Worm (Caenorhabditis elegans) whole organism, late embryonic: Measurements from ENCODE around the gene C18B2.5.

ENCODE experiments used
- C38D4.7 ChIP-seq: fragments of 200-800 bp; sonication (Bioruptor generic); optimal IDR thresholded peaks from 2 replicates; lab custom pipeline; 2018; ENCODE audit warnings: mild to moderate bottlenecking, missing genetic modification characterization, moderate library complexity, missing compliant biosample characterization
- Y22D7AL.16 ChIP-seq: sonication (generic microtip); optimal IDR thresholded peaks from 2 replicates; lab custom pipeline; 2016; ENCODE audit warnings: missing genetic modification characterization, missing compliant biosample characterization
- ahr-1 ChIP-seq: sonication (generic microtip); optimal IDR thresholded peaks from 2 replicates; lab custom pipeline; 2016; ENCODE audit warnings: missing genetic modification characterization, missing compliant biosample characterization
- ama-1 ChIP-seq: fragments of 150-350 bp; optimal IDR thresholded peaks from 2 replicates; lab custom pipeline; 2014
- ceh-18 ChIP-seq: sonication (generic microtip); optimal IDR thresholded peaks from 2 replicates; lab custom pipeline; 2016; ENCODE audit warnings: missing genetic modification characterization, missing compliant biosample characterization
- ceh-2 ChIP-seq: sonication (generic microtip); optimal IDR thresholded peaks from 2 replicates; lab custom pipeline; 2016; ENCODE audit warnings: missing genotype, missing genetic modification characterization, missing compliant biosample characterization
- ceh-24 ChIP-seq: sonication (generic microtip); optimal IDR thresholded peaks from 2 replicates; lab custom pipeline; 2016; ENCODE audit warnings: mild to moderate bottlenecking, missing genetic modification characterization, missing compliant biosample characterization
- ceh-30 ChIP-seq: fragments of 150-350 bp; optimal IDR thresholded peaks from 2 replicates; lab custom pipeline; 2014; ENCODE audit warnings: missing biosample characterization, missing genetic modification characterization
- ceh-48 ChIP-seq: sonication (generic microtip); optimal IDR thresholded peaks from 2 replicates; lab custom pipeline; 2016; ENCODE audit warnings: missing genetic modification characterization, inconsistent platforms, missing compliant biosample characterization
- dmd-4 ChIP-seq: sonication (generic microtip); optimal IDR thresholded peaks from 2 replicates; lab custom pipeline; 2016; ENCODE audit warnings: borderline replicate concordance, missing genetic modification characterization, missing compliant biosample characterization
- dve-1 ChIP-seq: sonication (generic microtip); optimal IDR thresholded peaks from 2 replicates; lab custom pipeline; 2017; ENCODE audit warnings: antibody characterized with exemption, mild to moderate bottlenecking, missing genetic modification characterization, missing compliant biosample characterization
- elt-2 ChIP-seq: sonication (generic microtip); optimal IDR thresholded peaks from 2 replicates; lab custom pipeline; 2016; ENCODE audit warnings: missing genetic modification reagents, missing genetic modification characterization, missing compliant biosample characterization
- elt-4 ChIP-seq: sonication (generic microtip); optimal IDR thresholded peaks from 2 replicates; lab custom pipeline; 2016; ENCODE audit warnings: missing genetic modification characterization, missing compliant biosample characterization
- ets-4 ChIP-seq: sonication (generic microtip); optimal IDR thresholded peaks from 2 replicates; lab custom pipeline; 2016; ENCODE audit warnings: missing genetic modification characterization, missing compliant biosample characterization
- eyg-1 ChIP-seq: sonication (generic microtip); optimal IDR thresholded peaks from 2 replicates; lab custom pipeline; 2016; ENCODE audit warnings: missing genotype, missing genetic modification characterization, missing compliant biosample characterization
- hlh-13 ChIP-seq: fragments of 200-800 bp; sonication (Bioruptor generic); optimal IDR thresholded peaks from 2 replicates; lab custom pipeline; 2018; ENCODE audit warnings: mild to moderate bottlenecking, missing genetic modification characterization, missing compliant biosample characterization
- hlh-15 ChIP-seq: sonication (generic microtip); optimal IDR thresholded peaks from 2 replicates; lab custom pipeline; 2016; ENCODE audit warnings: missing genetic modification characterization, missing compliant biosample characterization
- hlh-6 ChIP-seq: sonication (generic microtip); optimal IDR thresholded peaks from 2 replicates; lab custom pipeline; 2016; ENCODE audit warnings: missing genotype, missing genetic modification characterization, missing compliant biosample characterization
- hlh-8 ChIP-seq: sonication (generic microtip); optimal IDR thresholded peaks from 2 replicates; lab custom pipeline; 2016; ENCODE audit warnings: missing genotype, missing genetic modification characterization, missing compliant biosample characterization
- nhr-11 ChIP-seq: fragments of 150-350 bp; optimal IDR thresholded peaks from 2 replicates; lab custom pipeline; 2014; ENCODE audit warnings: missing biosample characterization, missing genetic modification characterization
- nhr-232 ChIP-seq: sonication (generic microtip); optimal IDR thresholded peaks from 2 replicates; lab custom pipeline; 2016; ENCODE audit warnings: missing genetic modification characterization, missing compliant biosample characterization
- odd-2 ChIP-seq: sonication (generic microtip); optimal IDR thresholded peaks from 2 replicates; lab custom pipeline; 2017; ENCODE audit warnings: antibody characterized with exemption, mild to moderate bottlenecking, missing genetic modification characterization, missing compliant biosample characterization
- rnt-1 ChIP-seq: sonication (generic microtip); optimal IDR thresholded peaks from 2 replicates; lab custom pipeline; 2016; ENCODE audit warnings: missing genetic modification characterization, missing compliant biosample characterization
- sdc-2 ChIP-seq: sonication (generic microtip); optimal IDR thresholded peaks from 2 replicates; lab custom pipeline; 2016; ENCODE audit warnings: missing genotype, missing genetic modification characterization, missing compliant biosample characterization
- syd-9 ChIP-seq: sonication (generic microtip); optimal IDR thresholded peaks from 2 replicates; lab custom pipeline; 2016; ENCODE audit warnings: mild to moderate bottlenecking, missing genetic modification characterization, moderate library complexity, missing compliant biosample characterization
- tbx-2 ChIP-seq: sonication (generic microtip); optimal IDR thresholded peaks from 2 replicates; lab custom pipeline; 2016; ENCODE audit warnings: missing genetic modification characterization, missing compliant biosample characterization
- ttx-3 ChIP-seq: sonication (generic microtip); optimal IDR thresholded peaks from 2 replicates; lab custom pipeline; 2016; ENCODE audit warnings: missing genetic modification reagents, missing genetic modification characterization, missing compliant biosample characterization
- unc-3 ChIP-seq, 2 experiments: fragments of 200-800 bp in 1 of 2; sonication (Bioruptor generic) in 1 of 2; sonication (generic microtip) in 1 of 2; conservative IDR thresholded peaks in 1 of 2; optimal IDR thresholded peaks in 1 of 2; 2 replicates each; pipeline versions ENCODE4 v1.3.6 to Lab custom; 2016 to 2022; ENCODE audit warnings: missing compliant biosample characterization in 2 of 2, missing genetic modification characterization in 2 of 2, missing genetic modification reagents in 1 of 2
- unc-42 ChIP-seq: sonication (generic microtip); optimal IDR thresholded peaks from 2 replicates; lab custom pipeline; 2016; ENCODE audit warnings: missing genotype, missing genetic modification characterization, missing compliant biosample characterization
- unc-55 ChIP-seq: sonication (generic microtip); optimal IDR thresholded peaks from 2 replicates; lab custom pipeline; 2017; ENCODE audit warnings: missing biosample characterization, missing genetic modification reagents, missing genetic modification characterization
- ztf-16 ChIP-seq: sonication (generic microtip); optimal IDR thresholded peaks from 2 replicates; lab custom pipeline; 2017; ENCODE audit warnings: missing genetic modification characterization, missing compliant biosample characterization

The C18B2.5 gene

DNA sequence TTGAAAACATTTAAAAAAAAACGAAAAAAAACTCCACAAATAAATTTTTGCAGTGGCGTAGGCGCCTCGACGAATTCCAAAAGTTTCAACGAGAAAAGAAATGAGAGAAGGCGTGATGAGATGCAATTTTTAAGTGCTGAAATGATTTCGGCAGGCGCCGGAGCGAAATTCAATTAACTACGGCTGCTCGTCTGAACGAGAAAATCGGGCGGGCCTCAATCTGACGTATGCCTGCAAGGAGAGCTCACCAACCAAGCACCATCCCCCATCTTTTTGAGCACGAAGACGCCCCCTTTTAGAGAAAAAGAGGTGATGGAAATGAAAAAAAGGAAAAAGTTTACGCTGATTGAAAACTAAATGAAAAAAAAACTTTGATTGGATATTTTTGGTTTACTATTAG is 23.9 kb upstream of the C18B2.5 start:
- peak; percentile 66 for TF ChIP-seq unc-42
- no peak for TF ChIP-seq tbx-2
- no peak for TF ChIP-seq ceh-24 (tag; lab: Kevin White, UChicago)
- no peak for TF ChIP-seq ahr-1 (tag; lab: Kevin White, UChicago)
- TF ChIP-seq, all 69 proteins: peak for 1

DNA sequence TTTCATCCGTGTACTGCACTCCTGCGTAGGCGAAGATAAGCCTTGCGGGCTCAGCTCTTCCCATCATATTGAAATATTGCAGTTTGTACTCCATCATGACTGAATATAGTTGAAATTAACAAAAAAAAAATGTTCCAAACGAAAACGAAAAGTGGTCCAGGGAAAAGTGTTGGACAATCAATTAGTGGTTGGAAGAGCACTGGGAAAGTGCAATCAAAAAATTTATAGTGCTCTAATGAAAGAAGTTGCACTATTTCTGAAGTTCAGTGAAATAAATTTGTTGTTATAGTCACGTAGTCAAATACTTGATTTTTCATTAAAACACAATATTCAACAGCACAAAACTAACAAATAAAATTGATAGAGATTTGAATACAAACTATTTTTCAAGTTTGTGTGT is 22.8 kb upstream of the C18B2.5 start, which contains the start of gene gst-11:
gst-11 (minus strand) TSS at position 101 of the 400 bp plus-strand sequence.
- no peak for TF ChIP-seq Y22D7AL.16 (tag; lab: Kevin White, UChicago)
- no peak for TF ChIP-seq C38D4.7
- no peak for TF ChIP-seq hlh-13 (GFP tag; lab: Kevin White, UChicago)
- TF ChIP-seq ztf-16, result no peak
- TF ChIP-seq ets-4 (tag; lab: Kevin White, UChicago), result no peak
- no peak for TF ChIP-seq hlh-8 (tag; lab: Kevin White, UChicago)
- TF ChIP-seq ceh-48 (tag; lab: Kevin White, UChicago), result no peak
- TF ChIP-seq elt-2 (tag; lab: Kevin White, UChicago), result no peak

DNA sequence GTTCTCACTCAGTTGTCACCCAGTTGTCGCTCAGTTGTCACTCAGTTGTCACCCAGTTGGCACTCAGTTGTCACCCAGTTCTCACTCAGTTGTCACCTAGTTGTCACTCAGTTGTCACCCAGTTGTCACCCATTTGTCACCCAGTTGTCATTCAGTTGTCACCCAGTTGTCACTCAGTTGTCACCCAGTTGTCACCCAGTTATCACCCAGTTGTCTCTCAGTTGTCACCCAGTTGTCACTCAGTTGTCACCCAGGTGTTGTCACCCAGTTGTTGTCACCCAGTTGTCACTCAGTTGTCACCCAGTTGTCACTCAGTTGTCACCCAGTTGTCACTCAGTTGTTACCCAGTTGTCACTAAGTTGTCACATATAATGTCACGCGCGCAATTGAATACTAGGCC is 20.7 kb upstream of the C18B2.5 start:
- TF ChIP-seq rnt-1 (tag; lab: Kevin White, UChicago) (peak; percentile 23), odd-2 (no peak), ets-4 (tag; lab: Kevin White, UChicago) (no peak), hlh-15 (tag; lab: Kevin White, UChicago) (no peak), ttx-3 (tag; lab: Kevin White, UChicago) (no peak), unc-3 (GFP tag; conservative IDR thresholded peaks at IDR 0.05; lab: Robert Waterston, UW) (no peak), unc-3 (tag; optimal IDR thresholded peaks at IDR 0.05; lab: Kevin White, UChicago) (no peak), elt-4 (tag; lab: Kevin White, UChicago) (peak; percentile 20), eyg-1 (tag; lab: Kevin White, UChicago) (no peak), ama-1 (lab: Kevin White, UChicago) (no peak), ceh-30 (no peak), dmd-4 (tag; lab: Kevin White, UChicago) (no peak), Y22D7AL.16 (tag; lab: Kevin White, UChicago) (no peak), ceh-18 (tag; lab: Kevin White, UChicago) (no peak)

DNA sequence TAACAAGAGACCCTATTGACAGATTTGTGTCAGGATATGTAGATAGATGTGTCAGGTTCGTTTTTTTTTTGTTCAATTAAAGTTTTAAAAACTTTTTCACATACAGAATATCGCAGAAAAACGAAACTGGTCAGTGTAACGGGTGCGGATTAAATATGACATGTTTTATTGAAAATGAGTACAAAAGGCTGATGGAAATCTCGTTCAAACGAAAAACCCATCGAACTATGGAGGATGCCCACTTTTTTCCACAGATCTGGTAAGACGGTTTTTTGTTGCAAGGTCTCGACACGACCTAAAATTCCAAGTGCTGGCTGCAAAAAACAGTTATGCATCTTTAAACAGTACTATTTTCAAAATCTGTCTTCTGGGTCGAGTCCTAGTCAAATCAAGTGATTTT is 19.2 kb upstream of the C18B2.5 start:
- TF ChIP-seq unc-3 (GFP tag; conservative IDR thresholded peaks at IDR 0.05; lab: Robert Waterston, UW) (no peak), unc-3 (tag; optimal IDR thresholded peaks at IDR 0.05; lab: Kevin White, UChicago) (no peak), ceh-24 (tag; lab: Kevin White, UChicago) (no peak), hlh-15 (tag; lab: Kevin White, UChicago) (no peak), unc-42 (no peak), ets-4 (tag; lab: Kevin White, UChicago) (no peak), dve-1 (tag; lab: Kevin White, UChicago) (no peak)
- TF ChIP-seq, all 69 proteins: peak for 0

DNA sequence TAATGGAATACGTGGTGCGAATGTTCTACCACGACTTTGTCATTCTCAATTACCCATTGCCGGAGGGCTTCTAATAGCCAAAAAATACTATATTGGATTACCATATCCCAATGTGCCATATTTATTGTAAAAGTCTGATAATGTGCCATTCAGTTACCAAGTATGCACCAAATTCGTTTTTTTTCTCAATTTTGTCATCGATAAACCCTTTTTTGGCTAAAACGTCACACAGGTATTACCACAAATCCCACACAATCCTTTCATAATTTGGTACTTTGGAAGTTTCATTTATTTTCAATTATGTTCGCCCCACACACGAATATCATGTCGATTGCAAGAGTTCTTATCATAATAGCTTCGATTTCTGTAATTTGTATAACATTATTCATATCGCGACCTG is 17.1 kb upstream of the C18B2.5 start, which contains the start of gene vep-2:
vep-2 (plus strand) TSS at position 301 of the 400 bp plus-strand sequence.
- no peak for TF ChIP-seq C38D4.7
- no peak for TF ChIP-seq nhr-11 (tag; lab: Kevin White, UChicago)
- TF ChIP-seq unc-55 (GFP tag; lab: Kevin White, UChicago), result no peak
- no peak for TF ChIP-seq elt-2 (tag; lab: Kevin White, UChicago)

DNA sequence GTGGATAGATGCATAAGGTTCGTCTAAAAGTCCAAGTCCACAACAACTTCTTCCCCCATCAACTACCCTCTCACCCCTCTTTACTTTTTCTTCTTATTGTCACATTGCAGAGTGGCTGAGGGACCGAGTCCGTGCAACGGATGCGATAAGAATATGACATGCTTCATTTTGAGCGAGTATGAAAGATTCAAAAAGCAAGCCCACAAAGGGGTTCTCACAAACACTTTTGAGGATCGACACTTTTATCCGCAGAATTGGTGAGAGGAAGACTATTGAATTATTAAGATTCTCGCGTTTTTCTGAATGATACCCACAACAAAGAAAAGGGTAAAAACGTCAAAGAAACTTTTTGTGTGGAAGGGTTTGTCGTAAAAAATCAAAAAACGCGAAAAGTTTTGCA is 14.7 kb upstream of the C18B2.5 start:
- no peak for TF ChIP-seq hlh-6 (tag; lab: Kevin White, UChicago)

DNA sequence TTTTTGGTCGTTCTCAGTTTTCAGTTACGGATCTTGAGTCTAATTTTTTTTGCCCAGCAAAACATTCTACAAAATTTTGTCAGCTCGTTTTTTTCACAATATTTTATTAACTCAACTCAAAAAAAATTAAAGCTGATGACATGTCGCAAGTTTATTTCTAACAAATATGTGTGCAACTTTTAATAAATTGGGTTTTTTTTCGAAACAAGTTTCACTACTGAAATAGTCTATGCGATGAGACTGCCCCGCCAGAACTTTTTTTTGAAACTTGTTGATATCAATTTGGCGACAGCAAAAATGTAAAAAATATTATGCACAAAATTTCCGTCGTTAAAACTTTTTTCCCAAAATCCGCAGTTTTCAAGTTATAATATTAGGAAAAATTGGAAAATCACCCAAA is 12.3 kb upstream of the C18B2.5 start, which contains the start of gene C18B2.2:
C18B2.2 (plus strand) TSS at position 301 of the 400 bp plus-strand sequence.
- no peak for TF ChIP-seq sdc-2 (tag; lab: Kevin White, UChicago)
- TF ChIP-seq ceh-2 (tag; lab: Kevin White, UChicago), result no peak
- no peak for TF ChIP-seq Y22D7AL.16 (tag; lab: Kevin White, UChicago)
- no peak for TF ChIP-seq syd-9 (tag; lab: Kevin White, UChicago)
- no peak for TF ChIP-seq nhr-232 (tag; lab: Kevin White, UChicago)
- TF ChIP-seq, all 69 proteins: peak for 0
